Fruit fly (Drosophila melanogaster): Measurements from ENCODE around the gene CG32407.

Gene CG32407

dm6 chr3L:5881310-5882208 lies 40.3 kb upstream of the CG32407 start (continued):
- TF ChIP-seq twi (tag; optimal IDR thresholded peaks at IDR 0.05) = peak; percentile 29
- TF ChIP-seq CG12659 (GFP tag; optimal IDR thresholded peaks at IDR 0.05) = peak; percentile 68
- TF ChIP-seq slp2 (GFP tag; optimal IDR thresholded peaks at IDR 0.05) = peak; percentile 29
- TF ChIP-seq Dref (GFP tag; IDR thresholded peaks at IDR 0.05) = no peak
- peak; percentile 43 for TF ChIP-seq CG12104 (GFP tag; optimal IDR thresholded peaks at IDR 0.05)
- TF ChIP-seq CG1792 (GFP tag; optimal IDR thresholded peaks at IDR 0.05) = no peak
- peak; percentile 42; the same call in 1 of the 2 replicates for TF ChIP-seq Oaz (GFP tag; IDR thresholded peaks at IDR 0.05)
- TF ChIP-seq ci (GFP tag; IDR thresholded peaks at IDR 0.05) = peak; percentile 66; the same call in 2 of the 3 replicates
- no peak for TF ChIP-seq wek (GFP tag; optimal IDR thresholded peaks at IDR 0.05)
- TF ChIP-seq CG1603 (tag; optimal IDR thresholded peaks at IDR 0.05) = peak; percentile 13
- no peak for TF ChIP-seq CG2129 (GFP tag; IDR thresholded peaks at IDR 0.05; ENCODE audit: partially characterized antibody)
- peak; percentile 76 for TF ChIP-seq CG9727 (GFP tag; optimal IDR thresholded peaks at IDR 0.05)
- no peak for TF ChIP-seq abd-A (tag; optimal IDR thresholded peaks at IDR 0.05)
- no peak for TF ChIP-seq ash1 (GFP tag; optimal IDR thresholded peaks at IDR 0.05)
- TF ChIP-seq CG10366 (GFP tag; IDR thresholded peaks at IDR 0.05) = peak; percentile 45; the same call in 1 of the 2 replicates
- TF ChIP-seq ranshi (GFP tag; IDR thresholded peaks at IDR 0.05) = no peak
- no peak for TF ChIP-seq vnd (GFP tag; IDR thresholded peaks at IDR 0.05; ENCODE audit: partially characterized antibody)
- no peak for TF ChIP-seq sc (optimal IDR thresholded peaks at IDR 0.05)
- TF ChIP-seq sc (GFP tag; optimal IDR thresholded peaks at IDR 0.05) = peak; percentile 52
- TF ChIP-seq chinmo (GFP tag; IDR thresholded peaks at IDR 0.05; ENCODE audit: partially characterized antibody) = no peak
- TF ChIP-seq CG12299 (tag; optimal IDR thresholded peaks at IDR 0.05) = no peak
- TF ChIP-seq CG10147 (GFP tag; optimal IDR thresholded peaks at IDR 0.05) = no peak
- peak; percentile 86 for TF ChIP-seq CG1832 (GFP tag; optimal IDR thresholded peaks at IDR 0.05)
- TF ChIP-seq disco-r (GFP tag; optimal IDR thresholded peaks at IDR 0.05) = no peak
- TF ChIP-seq nom (GFP tag; optimal IDR thresholded peaks at IDR 0.05) = no peak
- no peak for TF ChIP-seq CG4360 (GFP tag; IDR thresholded peaks at IDR 0.05)
- no peak for TF ChIP-seq CG31441 (GFP tag; IDR thresholded peaks at IDR 0.05)
- peak; percentile 47 for TF ChIP-seq jumu (GFP tag; optimal IDR thresholded peaks at IDR 0.05)
- no peak for TF ChIP-seq NC2α (GFP tag; optimal IDR thresholded peaks at IDR 0.05)
- TF ChIP-seq Mes4 (GFP tag; optimal IDR thresholded peaks at IDR 0.05) = peak; percentile 40
- no peak for TF ChIP-seq emc (GFP tag; optimal IDR thresholded peaks at IDR 0.05)
- TF ChIP-seq corto (GFP tag; optimal IDR thresholded peaks at IDR 0.05) = no peak
- peak; percentile 27 for TF ChIP-seq org-1 (GFP tag; optimal IDR thresholded peaks at IDR 0.05)
- peak; percentile 52 to 66 for TF ChIP-seq dpn (GFP tag; optimal IDR thresholded peaks at IDR 0.05)
- no peak for TF ChIP-seq CG31388 (GFP tag; optimal IDR thresholded peaks at IDR 0.05)
- TF ChIP-seq Atf-2 (GFP tag; optimal IDR thresholded peaks at IDR 0.05) = peak; percentile 56
- TF ChIP-seq rib (GFP tag; IDR thresholded peaks at IDR 0.05) = no peak
- no peak for TF ChIP-seq Dip3 (GFP tag; optimal IDR thresholded peaks at IDR 0.05)
- TF ChIP-seq CG12236 (GFP tag; optimal IDR thresholded peaks at IDR 0.05) = peak; percentile 52
- no peak for TF ChIP-seq CG2202 (tag; optimal IDR thresholded peaks at IDR 0.05)
- no peak for TF ChIP-seq ERR (GFP tag; optimal IDR thresholded peaks at IDR 0.05)
- TF ChIP-seq CG6791 (GFP tag; IDR thresholded peaks at IDR 0.05; ENCODE audit: partially characterized antibody) = no peak
- no peak for TF ChIP-seq bigmax (GFP tag; optimal IDR thresholded peaks at IDR 0.05)
- no peak for TF ChIP-seq CG4854 (GFP tag; optimal IDR thresholded peaks at IDR 0.05)
- TF ChIP-seq CG4730 (GFP tag; IDR thresholded peaks at IDR 0.05) = no peak
- no peak for TF ChIP-seq CG5245 (GFP tag; optimal IDR thresholded peaks at IDR 0.05)
- no peak for TF ChIP-seq Dll (GFP tag; IDR thresholded peaks at IDR 0.05; ENCODE audit: partially characterized antibody)
- TF ChIP-seq CG3847 (GFP tag; IDR thresholded peaks at IDR 0.05) = peak; percentile 46; the same call in 1 of the 2 replicates
- no peak for TF ChIP-seq hbn (GFP tag; IDR thresholded peaks at IDR 0.05; ENCODE audit: partially characterized antibody)

Measured in whole organism, embryonic.